Comparison of ENCODE assay signal across 5 fruit fly cellular contexts in the genomic region with DNA sequence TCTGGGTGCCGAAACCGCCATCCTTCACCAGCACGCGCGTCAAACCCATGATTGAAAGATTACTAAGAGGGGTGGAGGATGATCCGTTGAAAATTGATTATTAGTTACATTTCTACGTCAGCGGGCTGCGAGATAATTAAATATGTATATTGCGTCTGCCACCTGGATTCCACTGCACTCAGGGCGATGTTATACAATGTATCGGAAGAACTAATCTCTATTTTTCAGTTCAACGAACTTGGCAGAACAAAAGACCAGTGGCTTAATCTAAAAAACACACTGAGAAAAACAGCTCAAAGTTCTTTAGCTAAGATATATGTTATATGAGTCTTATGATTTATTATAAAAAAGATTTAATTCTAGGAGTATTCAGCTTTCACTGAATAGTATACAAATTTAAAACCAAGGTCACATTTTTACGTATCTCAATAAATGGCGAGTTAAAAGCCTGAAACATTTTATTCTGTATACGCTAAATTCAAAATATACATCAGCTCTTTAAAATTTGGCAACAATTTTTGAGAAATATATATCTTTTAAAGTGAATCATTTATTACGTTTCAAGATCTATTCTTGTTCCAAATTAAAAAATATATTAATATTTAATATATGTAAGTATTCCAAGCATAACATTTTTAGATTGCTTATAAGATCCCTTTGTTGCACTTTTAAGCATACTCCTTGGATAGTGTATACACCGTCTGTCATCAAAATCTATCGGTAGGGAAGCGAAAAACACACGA.
TF ChIP-seq lines count a peak whose summit lies in the region.

No protein-coding gene starts in this region.

- no peak for TF ChIP-seq CTCF in whole organism, embryonic (GFP tag; optimal IDR thresholded peaks at IDR 0.05; lab: Kevin White, UChicago)

TF ChIP-seq in whole organism, adult, 20 proteins besides CTCF, POLR2A, EP300 and RAD21 (continues in another document):
- TF ChIP-seq Mnt (GFP tag; optimal IDR thresholded peaks at IDR 0.05; lab: Kevin White, UChicago) (no peak), toe (GFP tag; optimal IDR thresholded peaks at IDR 0.05; lab: Kevin White, UChicago) (no peak), CG7045 (GFP tag; optimal IDR thresholded peaks at IDR 0.05; lab: Kevin White, UChicago) (peak; percentile 15), CG11617 (GFP tag; optimal IDR thresholded peaks at IDR 0.05; lab: Kevin White, UChicago) (peak; percentile 49), CG33017 (tag; optimal IDR thresholded peaks at IDR 0.05; lab: Kevin White, UChicago) (no peak), pad (GFP tag; optimal IDR thresholded peaks at IDR 0.05; lab: Kevin White, UChicago) (no peak), bab1 (GFP tag; optimal IDR thresholded peaks at IDR 0.05; lab: Kevin White, UChicago) (no peak), CG7101 (tag; optimal IDR thresholded peaks at IDR 0.05; lab: Kevin White, UChicago) (peak; percentile 28), tj (GFP tag; optimal IDR thresholded peaks at IDR 0.05; lab: Kevin White, UChicago) (no peak), Hr96 (GFP tag; optimal IDR thresholded peaks at IDR 0.05; lab: Kevin White, UChicago) (no peak), cic (GFP tag; optimal IDR thresholded peaks at IDR 0.05; lab: Kevin White, UChicago) (no peak), CG1620 (GFP tag; optimal IDR thresholded peaks at IDR 0.05; lab: Kevin White, UChicago) (no peak), ovo (GFP tag; optimal IDR thresholded peaks at IDR 0.05; lab: Kevin White, UChicago) (no peak), Crg-1 (GFP tag; optimal IDR thresholded peaks at IDR 0.05; lab: Kevin White, UChicago) (no peak), CG5204 (GFP tag; optimal IDR thresholded peaks at IDR 0.05; lab: Kevin White, UChicago) (no peak), Clk (GFP tag; optimal IDR thresholded peaks at IDR 0.05; lab: Kevin White, UChicago) (no peak), kay (GFP tag; lab: Kevin White, UChicago; ENCODE audit: borderline replicate concordance) (no peak)

TF ChIP-seq in whole organism, embryonic, 481 proteins besides CTCF, POLR2A, EP300 and RAD21 (continues in another document):
- TF ChIP-seq Ets97D (GFP tag; optimal IDR thresholded peaks at IDR 0.05; lab: Kevin White, UChicago) (no peak), Dip2 (GFP tag; IDR thresholded peaks at IDR 0.05; lab: Robert Waterston, UW) (no peak), CG11696 (GFP tag; IDR thresholded peaks at IDR 0.05; lab: Robert Waterston, UW) (0 out of 2 replicates have a peak, but pooled peaks have one; percentile 8), onecut (GFP tag; IDR thresholded peaks at IDR 0.05; lab: Robert Waterston, UW) (no peak), CG15514 (GFP tag; optimal IDR thresholded peaks at IDR 0.05; lab: Kevin White, UChicago) (no peak), row (GFP tag; IDR thresholded peaks at IDR 0.05; lab: Robert Waterston, UW) (peak; percentile 66), run (tag; optimal IDR thresholded peaks at IDR 0.05; lab: Kevin White, UChicago) (no peak), stwl (tag; optimal IDR thresholded peaks at IDR 0.05; lab: Kevin White, UChicago) (no peak), Med (GFP tag; lab: Kevin White, UChicago) (no peak), CG34376 (GFP tag; optimal IDR thresholded peaks at IDR 0.05; lab: Kevin White, UChicago) (peak; percentile 9), CG4617 (GFP tag; optimal IDR thresholded peaks at IDR 0.05; lab: Kevin White, UChicago; ENCODE audit: borderline replicate concordance) (no peak), CG13424 (tag; optimal IDR thresholded peaks at IDR 0.05; lab: Kevin White, UChicago) (peak; percentile 17), danr (GFP tag; IDR thresholded peaks at IDR 0.05; lab: Robert Waterston, UW) (no peak), Atf3 (GFP tag; optimal IDR thresholded peaks at IDR 0.05; lab: Kevin White, UChicago) (no peak), Xrp1 (GFP tag; IDR thresholded peaks at IDR 0.05; lab: Robert Waterston, UW) (no peak), psq (GFP tag; optimal IDR thresholded peaks at IDR 0.05; lab: Kevin White, UChicago) (no peak), cato (GFP tag; optimal IDR thresholded peaks at IDR 0.05; lab: Kevin White, UChicago; ENCODE audit: borderline replicate concordance) (no peak)

TF ChIP-seq in whole organism, prepupa, 60 proteins besides CTCF, POLR2A, EP300 and RAD21 (continues in another document):
- TF ChIP-seq Eip78C (GFP tag; lab: Kevin White, UChicago) (peak; percentile 14), CG1621 (tag; optimal IDR thresholded peaks at IDR 0.05; lab: Kevin White, UChicago) (no peak), CG6808 (GFP tag; optimal IDR thresholded peaks at IDR 0.05; lab: Kevin White, UChicago) (no peak), Hr4 (GFP tag; optimal IDR thresholded peaks at IDR 0.05; lab: Kevin White, UChicago) (no peak), dsx (GFP tag; optimal IDR thresholded peaks at IDR 0.05; lab: Kevin White, UChicago; ENCODE audit: poor library complexity, severe bottlenecking) (peak; percentile 40), CG4318 (GFP tag; optimal IDR thresholded peaks at IDR 0.05; lab: Kevin White, UChicago) (no peak), CG6276 (GFP tag; optimal IDR thresholded peaks at IDR 0.05; lab: Kevin White, UChicago) (no peak), CG7368 (GFP tag; optimal IDR thresholded peaks at IDR 0.05; lab: Kevin White, UChicago) (no peak), CG32006 (GFP tag; optimal IDR thresholded peaks at IDR 0.05; lab: Kevin White, UChicago) (peak; percentile 17), acj6 (GFP tag; optimal IDR thresholded peaks at IDR 0.05; lab: Kevin White, UChicago) (peak; percentile 11), vri (GFP tag; optimal IDR thresholded peaks at IDR 0.05; lab: Kevin White, UChicago) (peak; percentile 80), CG8319 (GFP tag; optimal IDR thresholded peaks at IDR 0.05; lab: Kevin White, UChicago) (no peak), CG31627 (GFP tag; optimal IDR thresholded peaks at IDR 0.05; lab: Kevin White, UChicago) (no peak), pdm3 (GFP tag; optimal IDR thresholded peaks at IDR 0.05; lab: Kevin White, UChicago) (no peak), achi (GFP tag; optimal IDR thresholded peaks at IDR 0.05; lab: Kevin White, UChicago) (no peak), Hr38 (GFP tag; optimal IDR thresholded peaks at IDR 0.05; lab: Kevin White, UChicago) (no peak), eg (GFP tag; IDR thresholded peaks at IDR 0.05; lab: Robert Waterston, UW) (no peak), Eip75B (GFP tag; optimal IDR thresholded peaks at IDR 0.05; lab: Kevin White, UChicago) (no peak)

TF ChIP-seq in whole organism, pupa, 21 proteins besides CTCF, POLR2A, EP300 and RAD21:
- TF ChIP-seq gl (tag; optimal IDR thresholded peaks at IDR 0.05; lab: Kevin White, UChicago) (no peak), CG14655 (GFP tag; optimal IDR thresholded peaks at IDR 0.05; lab: Kevin White, UChicago) (peak; percentile 2), EcR (GFP tag; optimal IDR thresholded peaks at IDR 0.05; lab: Kevin White, UChicago) (peak; percentile 67), Snoo (tag; optimal IDR thresholded peaks at IDR 0.05; lab: Kevin White, UChicago) (no peak)

TF ChIP-seq in whole organism, wandering third instar larva, 38 proteins besides CTCF, POLR2A, EP300 and RAD21 (continues in another document):
- peak; percentile 1 for TF ChIP-seq rgr (GFP tag; optimal IDR thresholded peaks at IDR 0.05; lab: Kevin White, UChicago)
- no peak for TF ChIP-seq sage (GFP tag; optimal IDR thresholded peaks at IDR 0.05; lab: Kevin White, UChicago)
- TF ChIP-seq N (GFP tag; optimal IDR thresholded peaks at IDR 0.05; lab: Kevin White, UChicago): no peak
- TF ChIP-seq pan (optimal IDR thresholded peaks at IDR 0.05; lab: Kevin White, UChicago): no peak
- no peak for TF ChIP-seq ey (GFP tag; optimal IDR thresholded peaks at IDR 0.05; lab: Kevin White, UChicago)
- TF ChIP-seq CrebA (GFP tag; optimal IDR thresholded peaks at IDR 0.05; lab: Kevin White, UChicago; ENCODE audit: borderline replicate concordance): no peak
- TF ChIP-seq tai (GFP tag; optimal IDR thresholded peaks at IDR 0.05; lab: Kevin White, UChicago): no peak
- TF ChIP-seq OdsH (GFP tag; optimal IDR thresholded peaks at IDR 0.05; lab: Kevin White, UChicago): peak; percentile 31
- TF ChIP-seq Hr78 (GFP tag; optimal IDR thresholded peaks at IDR 0.05; lab: Kevin White, UChicago): no peak
- TF ChIP-seq Jra (GFP tag; optimal IDR thresholded peaks at IDR 0.05; lab: Kevin White, UChicago): no peak
- no peak for TF ChIP-seq GATAd (GFP tag; optimal IDR thresholded peaks at IDR 0.05; lab: Kevin White, UChicago)
- no peak for TF ChIP-seq brk (GFP tag; optimal IDR thresholded peaks at IDR 0.05; lab: Kevin White, UChicago)
- TF ChIP-seq Dfd (GFP tag; optimal IDR thresholded peaks at IDR 0.05; lab: Kevin White, UChicago): no peak
- no peak for TF ChIP-seq Dif (GFP tag; optimal IDR thresholded peaks at IDR 0.05; lab: Kevin White, UChicago; ENCODE audit: partially characterized antibody)
- TF ChIP-seq lola (GFP tag; optimal IDR thresholded peaks at IDR 0.05; lab: Kevin White, UChicago): no peak
- no peak for TF ChIP-seq Abd-B (GFP tag; optimal IDR thresholded peaks at IDR 0.05; lab: Kevin White, UChicago)
- no peak for TF ChIP-seq h (GFP tag; optimal IDR thresholded peaks at IDR 0.05; lab: Kevin White, UChicago)
- TF ChIP-seq woc (GFP tag; optimal IDR thresholded peaks at IDR 0.05; lab: Kevin White, UChicago): no peak
- TF ChIP-seq dl (GFP tag; optimal IDR thresholded peaks at IDR 0.05; lab: Kevin White, UChicago; ENCODE audit: insufficient read depth in 1 of 2, partially characterized antibody in 2 of 2): no peak
- TF ChIP-seq CG32264 (GFP tag; optimal IDR thresholded peaks at IDR 0.05; lab: Kevin White, UChicago): no peak
- TF ChIP-seq Rel (GFP tag; optimal IDR thresholded peaks at IDR 0.05; lab: Kevin White, UChicago): no peak
- no peak for TF ChIP-seq Rel (tag; optimal IDR thresholded peaks at IDR 0.05; lab: Kevin White, UChicago)
- TF ChIP-seq Myc (optimal IDR thresholded peaks at IDR 0.05; lab: Kevin White, UChicago): no peak
- TF ChIP-seq Mio (GFP tag; optimal IDR thresholded peaks at IDR 0.05; lab: Kevin White, UChicago): no peak
- TF ChIP-seq Sp1 (GFP tag; optimal IDR thresholded peaks at IDR 0.05; lab: Kevin White, UChicago): peak; percentile 21
- no peak for TF ChIP-seq dsf (GFP tag; optimal IDR thresholded peaks at IDR 0.05; lab: Kevin White, UChicago; ENCODE audit: borderline replicate concordance)
- TF ChIP-seq sv (GFP tag; optimal IDR thresholded peaks at IDR 0.05; lab: Kevin White, UChicago): no peak
- no peak for TF ChIP-seq Hr83 (GFP tag; optimal IDR thresholded peaks at IDR 0.05; lab: Kevin White, UChicago; ENCODE audit: poor library complexity, severe bottlenecking)
- no peak for TF ChIP-seq br (GFP tag; optimal IDR thresholded peaks at IDR 0.05; lab: Kevin White, UChicago)
- no peak for TF ChIP-seq jim (GFP tag; optimal IDR thresholded peaks at IDR 0.05; lab: Kevin White, UChicago)
- TF ChIP-seq fru (GFP tag; optimal IDR thresholded peaks at IDR 0.05; lab: Kevin White, UChicago): peak; percentile 10
- TF ChIP-seq Hnf4 (GFP tag; optimal IDR thresholded peaks at IDR 0.05; lab: Kevin White, UChicago): no peak
- no peak for TF ChIP-seq dmrt93B (GFP tag; optimal IDR thresholded peaks at IDR 0.05; lab: Kevin White, UChicago)
- TF ChIP-seq HLH106 (tag; optimal IDR thresholded peaks at IDR 0.05; lab: Kevin White, UChicago): peak; percentile 46
